Fruit fly (Drosophila melanogaster) whole organism, embryonic: ENCODE data around the gene CG14427.

Experiments
- CG10543 ChIP-seq: fragments of 200-800 bp; sonication (Bioruptor generic); optimal IDR thresholded peaks from 3 replicates; lab custom pipeline; 2017; ENCODE audit warnings: missing biosample characterization, mild to moderate bottlenecking, missing genetic modification characterization, moderate library complexity
- CG11456 ChIP-seq: fragments of 200-800 bp; sonication (Bioruptor generic); IDR thresholded peaks from 3 replicates; pipeline ENCODE4 v1.3.6; 2022; ENCODE audit warnings: missing biosample characterization, missing genetic modification characterization
- CG11560 ChIP-seq: fragments of 200-800 bp; sonication (Bioruptor generic); IDR thresholded peaks from 3 replicates; pipeline ENCODE4 v1.3.6; 2022; ENCODE audit warnings: missing biosample characterization, missing genetic modification characterization
- CG1602 ChIP-seq: fragments of 200-800 bp; sonication (Bioruptor generic); optimal IDR thresholded peaks from 3 replicates; lab custom pipeline; 2016; ENCODE audit warnings: missing biosample characterization, missing genetic modification characterization
- CG17612 ChIP-seq: fragments of 200-800 bp; sonication (Bioruptor generic); IDR thresholded peaks from 2 replicates; pipeline ENCODE4 v1.3.6; 2022; ENCODE audit warnings: missing biosample characterization, missing genetic modification characterization
- CG18262 ChIP-seq: fragments of 200-800 bp; optimal IDR thresholded peaks from 3 replicates; lab custom pipeline; 2019; ENCODE audit warnings: missing biosample characterization, mild to moderate bottlenecking, missing genetic modification characterization, moderate library complexity
- CG18476 ChIP-seq: fragments of 200-800 bp; sonication (Bioruptor generic); optimal IDR thresholded peaks from 2 replicates; lab custom pipeline; 2016; ENCODE audit warnings: missing biosample characterization, mild to moderate bottlenecking, missing genetic modification characterization
- CG2129 ChIP-seq: fragments of 200-800 bp; sonication (Bioruptor generic); IDR thresholded peaks from 2 replicates; pipeline ENCODE4 v1.3.6; 2022; ENCODE audit warnings: missing biosample characterization, missing genetic modification characterization; ENCODE audit not compliant: partially characterized antibody
- CG2712 ChIP-seq: fragments of 200-800 bp; optimal IDR thresholded peaks from 3 replicates; lab custom pipeline; 2019; ENCODE audit warnings: missing biosample characterization, mild to moderate bottlenecking, missing genetic modification characterization, moderate library complexity
- CG32772 ChIP-seq: fragments of 200-800 bp; sonication (Bioruptor generic); IDR thresholded peaks from 2 replicates; pipeline ENCODE4 v1.3.6; 2022; ENCODE audit warnings: missing biosample characterization, missing genetic modification characterization
- CG3995 ChIP-seq: fragments of 200-800 bp; sonication (Bioruptor generic); optimal IDR thresholded peaks from 3 replicates; lab custom pipeline; 2016; ENCODE audit warnings: missing biosample characterization, missing genetic modification characterization
- CG4328 ChIP-seq: fragments of 200-800 bp; sonication (Bioruptor generic); optimal IDR thresholded peaks from 3 replicates; lab custom pipeline; 2017; ENCODE audit warnings: missing biosample characterization, missing genetic modification reagents, missing genetic modification characterization
- CG4360 ChIP-seq: fragments of 200-800 bp; sonication (Bioruptor generic); IDR thresholded peaks from 2 replicates; pipeline ENCODE4 v1.3.6; 2022; ENCODE audit warnings: missing biosample characterization, missing genetic modification characterization
- CG43689 ChIP-seq: fragments of 200-800 bp; sonication (Bioruptor generic); IDR thresholded peaks from 2 replicates; pipeline ENCODE4 v1.3.6; 2022; ENCODE audit warnings: missing biosample characterization, missing genetic modification characterization
- CG4404 ChIP-seq: fragments of 200-800 bp; sonication (Bioruptor generic); IDR thresholded peaks from 2 replicates; pipeline ENCODE4 v1.3.6; 2022; ENCODE audit warnings: missing biosample characterization, missing genetic modification characterization
- CG6175 ChIP-seq: fragments of 200-800 bp; sonication (Bioruptor generic); IDR thresholded peaks from 3 replicates; pipeline ENCODE4 v1.3.6; 2022; ENCODE audit warnings: missing biosample characterization, missing genetic modification characterization
- CG7357 ChIP-seq: fragments of 200-800 bp; sonication (Bioruptor generic); IDR thresholded peaks from 3 replicates; pipeline ENCODE4 v1.3.6; 2022; ENCODE audit warnings: missing biosample characterization, missing genetic modification characterization
- CG7556 ChIP-seq: fragments of 200-800 bp; sonication (Bioruptor generic); optimal IDR thresholded peaks from 2 replicates; lab custom pipeline; 2017; ENCODE audit warnings: missing biosample characterization, mild to moderate bottlenecking, missing genetic modification characterization
- CG7786 ChIP-seq: fragments of 200-800 bp; sonication (Bioruptor generic); optimal IDR thresholded peaks from 2 replicates; lab custom pipeline; 2016; ENCODE audit warnings: missing biosample characterization, missing genetic modification characterization
- CG8089 ChIP-seq: fragments of 200-800 bp; sonication (Bioruptor generic); optimal IDR thresholded peaks from 3 replicates; lab custom pipeline; 2016; ENCODE audit warnings: missing biosample characterization, missing genetic modification characterization
- CG9437 ChIP-seq: fragments of 200-800 bp; sonication (Bioruptor generic); optimal IDR thresholded peaks from 2 replicates; lab custom pipeline; 2018; ENCODE audit warnings: missing biosample characterization, mild to moderate bottlenecking, missing genetic modification characterization
- CG9727 ChIP-seq: fragments of 200-800 bp; sonication (Bioruptor generic); optimal IDR thresholded peaks from 3 replicates; lab custom pipeline; 2017; ENCODE audit warnings: missing biosample characterization, mild to moderate bottlenecking, missing genetic modification characterization
- CG9817 ChIP-seq: fragments of 200-800 bp; sonication (Bioruptor generic); optimal IDR thresholded peaks from 2 replicates; lab custom pipeline; 2018; ENCODE audit warnings: missing biosample characterization, mild to moderate bottlenecking, missing genetic modification characterization, moderate library complexity
- MBD-R2 ChIP-seq: fragments of 200-800 bp; sonication (Bioruptor generic); IDR thresholded peaks from 2 replicates; pipeline ENCODE4 v1.3.6; 2022; ENCODE audit warnings: missing biosample characterization, missing genetic modification characterization
- Nf-YC ChIP-seq: fragments of 200-800 bp; optimal IDR thresholded peaks from 3 replicates; lab custom pipeline; 2019; ENCODE audit warnings: missing biosample characterization, mild to moderate bottlenecking, missing genetic modification characterization, moderate library complexity
- Scr ChIP-seq: fragments of 200-800 bp; sonication (Bioruptor generic); IDR thresholded peaks from 2 replicates; pipeline ENCODE4 v1.3.6; 2022; ENCODE audit warnings: missing biosample characterization, missing genetic modification characterization; ENCODE audit not compliant: partially characterized antibody
- Spps ChIP-seq: fragments of 200-800 bp; sonication (Bioruptor generic); optimal IDR thresholded peaks from 2 replicates; lab custom pipeline; 2018; ENCODE audit warnings: missing biosample characterization, mild to moderate bottlenecking, missing genetic modification characterization
- TFAM ChIP-seq: fragments of 200-800 bp; sonication (Bioruptor generic); optimal IDR thresholded peaks from 2 replicates; lab custom pipeline; 2017; ENCODE audit warnings: missing biosample characterization, missing genetic modification characterization, inconsistent platforms
- ab ChIP-seq: fragments of 200-800 bp; sonication (Bioruptor generic); optimal IDR thresholded peaks from 2 replicates; lab custom pipeline; 2016; ENCODE audit warnings: missing biosample characterization, missing genetic modification characterization
- aop ChIP-seq: fragments of 200-800 bp; sonication (Bioruptor generic); IDR thresholded peaks from 2 replicates; pipeline ENCODE4 v1.3.6; 2022; ENCODE audit warnings: missing biosample characterization, missing genetic modification characterization
- bab2 ChIP-seq: fragments of 200-800 bp; sonication (Bioruptor generic); optimal IDR thresholded peaks from 2 replicates; lab custom pipeline; 2016; ENCODE audit warnings: missing biosample characterization, missing genetic modification characterization
- chinmo ChIP-seq: fragments of 200-800 bp; sonication (Bioruptor generic); IDR thresholded peaks from 4 replicates; pipeline ENCODE4 v1.3.6; 2022; ENCODE audit warnings: missing biosample characterization, missing genetic modification characterization; ENCODE audit not compliant: partially characterized antibody
- ci ChIP-seq: fragments of 200-800 bp; sonication (Bioruptor generic); IDR thresholded peaks from 3 replicates; pipeline ENCODE4 v1.3.6; 2022; ENCODE audit warnings: missing biosample characterization, missing genetic modification characterization
- crc ChIP-seq: fragments of 200-800 bp; sonication (Bioruptor generic); optimal IDR thresholded peaks from 2 replicates; lab custom pipeline; 2016; ENCODE audit warnings: missing biosample characterization, missing genetic modification characterization
- dimm ChIP-seq: fragments of 200-800 bp; sonication (Bioruptor generic); IDR thresholded peaks from 2 replicates; pipeline ENCODE4 v1.3.6; 2022; ENCODE audit warnings: missing biosample characterization, missing genetic modification characterization
- ems ChIP-seq: fragments of 200-800 bp; sonication (Bioruptor generic); optimal IDR thresholded peaks from 3 replicates; lab custom pipeline; 2016; ENCODE audit warnings: missing biosample characterization, missing genetic modification characterization
- fd64A ChIP-seq: fragments of 200-800 bp; sonication (Bioruptor generic); optimal IDR thresholded peaks from 3 replicates; lab custom pipeline; 2018; ENCODE audit warnings: missing biosample characterization, mild to moderate bottlenecking, missing genetic modification characterization
- her ChIP-seq: fragments of 200-800 bp; sonication (Bioruptor generic); optimal IDR thresholded peaks from 2 replicates; lab custom pipeline; 2016; ENCODE audit warnings: missing biosample characterization, missing genetic modification characterization
- klu ChIP-seq: fragments of 200-800 bp; sonication (Bioruptor generic); IDR thresholded peaks from 2 replicates; pipeline ENCODE4 v1.3.6; 2022; ENCODE audit warnings: missing biosample characterization, missing genetic modification characterization
- nerfin-1 ChIP-seq: fragments of 200-800 bp; sonication (Bioruptor generic); optimal IDR thresholded peaks from 3 replicates; lab custom pipeline; 2019; ENCODE audit warnings: missing biosample characterization, mild to moderate bottlenecking, missing genetic modification characterization, moderate library complexity
- p53 ChIP-seq: fragments of 200-800 bp; sonication (Bioruptor generic); optimal IDR thresholded peaks from 2 replicates; lab custom pipeline; 2016; ENCODE audit warnings: missing biosample characterization, missing genetic modification characterization
- pfk ChIP-seq: fragments of 200-800 bp; sonication (Bioruptor generic); optimal IDR thresholded peaks from 2 replicates; lab custom pipeline; 2018; ENCODE audit warnings: missing biosample characterization, mild to moderate bottlenecking, missing genetic modification characterization, moderate library complexity
- row ChIP-seq: fragments of 200-800 bp; sonication (Bioruptor generic); IDR thresholded peaks from 3 replicates; pipeline ENCODE4 v1.3.6; 2022; ENCODE audit warnings: missing biosample characterization, missing genetic modification characterization
- sd ChIP-seq: fragments of 200-800 bp; sonication (Bioruptor generic); optimal IDR thresholded peaks from 3 replicates; lab custom pipeline; 2018; ENCODE audit warnings: missing biosample characterization, mild to moderate bottlenecking, missing genetic modification characterization, moderate library complexity
- shn ChIP-seq: fragments of 200-800 bp; sonication (Bioruptor generic); optimal IDR thresholded peaks from 3 replicates; lab custom pipeline; 2016; ENCODE audit warnings: missing biosample characterization, missing genetic modification characterization
- slp2 ChIP-seq: fragments of 200-800 bp; sonication (Bioruptor generic); optimal IDR thresholded peaks from 2 replicates; lab custom pipeline; 2016; ENCODE audit warnings: missing biosample characterization, missing genetic modification characterization
- sna ChIP-seq: fragments of 200-800 bp; sonication (Bioruptor generic); IDR thresholded peaks from 2 replicates; pipeline ENCODE4 v1.3.6; 2022; ENCODE audit warnings: missing biosample characterization, missing genetic modification characterization; ENCODE audit not compliant: partially characterized antibody
- so ChIP-seq: fragments of 200-800 bp; sonication (Bioruptor generic); IDR thresholded peaks from 3 replicates; pipeline ENCODE4 v1.3.6; 2022; ENCODE audit warnings: missing biosample characterization, missing genetic modification characterization
- trh ChIP-seq: fragments of 200-800 bp; sonication (Bioruptor generic); optimal IDR thresholded peaks from 2 replicates; lab custom pipeline; 2016; ENCODE audit warnings: missing biosample characterization, missing genetic modification characterization
- tup ChIP-seq: fragments of 200-800 bp; sonication (Bioruptor generic); optimal IDR thresholded peaks from 2 replicates; lab custom pipeline; 2016; ENCODE audit warnings: missing biosample characterization, mild to moderate bottlenecking, missing genetic modification characterization, moderate library complexity
- zfh2 ChIP-seq: fragments of 200-800 bp; sonication (Bioruptor generic); optimal IDR thresholded peaks from 2 replicates; lab custom pipeline; 2016; ENCODE audit warnings: missing biosample characterization, missing genetic modification characterization

The CG14427 gene

DNA sequence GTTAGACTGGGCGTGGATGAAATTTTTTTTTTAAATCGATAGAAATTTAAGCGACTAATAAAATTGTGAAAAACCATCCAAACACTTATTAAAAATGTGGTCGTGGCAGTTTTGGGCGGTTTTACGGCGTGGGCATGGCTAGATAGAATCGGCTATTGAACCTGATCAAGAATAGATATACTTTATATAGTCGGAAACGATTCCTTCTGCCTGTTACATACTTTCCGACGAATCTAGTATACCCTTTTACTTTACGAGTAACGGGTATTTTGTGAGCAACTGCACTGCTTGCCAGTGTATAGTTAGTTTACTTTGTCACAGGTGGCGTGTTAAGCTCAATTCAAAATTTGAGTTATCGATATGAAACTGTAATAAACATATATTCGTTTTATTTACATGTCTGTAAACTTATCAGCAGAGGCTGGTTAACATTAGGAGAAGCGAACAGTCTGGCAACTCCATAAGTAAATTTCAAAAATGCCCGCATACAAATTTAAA is 25.4 kb upstream of the CG14427 start (continued):
- TF ChIP-seq zfh2 (peak; percentile 27), pfk (GFP tag; lab: Kevin White, UChicago) (no peak), CG3995 (GFP tag; lab: Kevin White, UChicago) (no peak), nerfin-1 (tag; lab: Kevin White, UChicago) (no peak), sd (tag; lab: Kevin White, UChicago) (no peak), CG4360 (no peak), row (GFP tag; lab: Robert Waterston, UW) (peak; percentile 86), CG10543 (peak; percentile 21), CG4404 (GFP tag; lab: Robert Waterston, UW) (no peak), CG17612 (GFP tag; lab: Robert Waterston, UW) (no peak; the same call in 1 of the 2 replicates), klu (no peak), CG18476 (GFP tag; lab: Kevin White, UChicago) (no peak), CG9817 (tag; lab: Kevin White, UChicago) (peak; percentile 26), CG7357 (GFP tag; lab: Robert Waterston, UW) (no peak), bab2 (GFP tag; lab: Kevin White, UChicago) (peak; percentile 67), CG6175 (GFP tag; lab: Robert Waterston, UW) (no peak), slp2 (GFP tag; lab: Kevin White, UChicago) (no peak), shn (GFP tag; lab: Kevin White, UChicago) (peak; percentile 23), CG32772 (peak; percentile 8; the same call in 1 of the 2 replicates), CG2712 (peak; percentile 53), her (GFP tag; lab: Kevin White, UChicago) (peak; percentile 21), Nf-YC (tag; lab: Kevin White, UChicago) (peak; percentile 39), CG9727 (GFP tag; lab: Kevin White, UChicago) (peak; percentile 25), chinmo (GFP tag; lab: Robert Waterston, UW) (peak; percentile 79; the same call in 2 of the 4 replicates), CG11560 (tag; lab: Robert Waterston, UW) (peak; percentile 91), CG8089 (GFP tag; lab: Kevin White, UChicago) (no peak), ems (GFP tag; lab: Kevin White, UChicago) (peak; percentile 16), CG18262 (tag; lab: Kevin White, UChicago) (peak; percentile 38), CG9437 (GFP tag; lab: Kevin White, UChicago) (peak; percentile 8), p53 (GFP tag; lab: Kevin White, UChicago) (peak; percentile 27), fd64A (GFP tag; lab: Kevin White, UChicago) (no peak), tup (no peak), CG11456 (GFP tag; lab: Robert Waterston, UW) (peak; percentile 68; the same call in 2 of the 3 replicates), TFAM (GFP tag; lab: Kevin White, UChicago) (no peak), sna (GFP tag; lab: Robert Waterston, UW) (peak; percentile 45; the same call in 1 of the 2 replicates), so (GFP tag; lab: Robert Waterston, UW) (peak; percentile 36; the same call in 1 of the 3 replicates), CG1602 (peak; percentile 30), dimm (no peak), CG7786 (GFP tag; lab: Kevin White, UChicago) (peak; percentile 12), trh (GFP tag; lab: Kevin White, UChicago) (peak; percentile 29), Spps (tag; lab: Kevin White, UChicago) (no peak), ci (GFP tag; lab: Robert Waterston, UW) (peak; percentile 71), CG7556 (peak; percentile 37), ab (no peak), crc (peak; percentile 43), CG2129 (GFP tag; lab: Robert Waterston, UW) (0 out of 2 replicates have a peak, but pooled peaks have one; percentile 23), Scr (GFP tag; lab: Robert Waterston, UW) (peak; percentile 67), CG4328 (GFP tag; lab: Kevin White, UChicago) (no peak), aop (GFP tag; lab: Robert Waterston, UW) (no peak), CG43689 (GFP tag; lab: Robert Waterston, UW) (0 out of 2 replicates have a peak, but pooled peaks have one; percentile 7), MBD-R2 (GFP tag; lab: Robert Waterston, UW) (peak; percentile 46; the same call in 1 of the 2 replicates)
